Worm (Caenorhabditis elegans) whole organism, L3 larva: ENCODE measurements around the gene sra-11.

Experiments used
- ceh-28 ChIP-seq: fragments of 150-350 bp; optimal IDR thresholded peaks from 2 replicates; lab custom pipeline; 2014; ENCODE audit warnings: missing biosample characterization, missing genetic modification reagents, missing genetic modification characterization
- ceh-9 ChIP-seq: sonication (generic microtip); optimal IDR thresholded peaks from 2 replicates; lab custom pipeline; 2018; ENCODE audit warnings: missing biosample characterization, missing genetic modification characterization
- egl-27 ChIP-seq: sonication (generic microtip); optimal IDR thresholded peaks from 4 replicates; lab custom pipeline; 2017; ENCODE audit warnings: missing biosample characterization, missing genetic modification reagents, missing genetic modification characterization
- lin-39 ChIP-seq: fragments of 150-350 bp; optimal IDR thresholded peaks from 2 replicates; lab custom pipeline; 2018; ENCODE audit warnings: missing biosample characterization, missing genetic modification reagents, missing genetic modification characterization
- nfya-1 ChIP-seq: sonication (generic microtip); optimal IDR thresholded peaks from 2 replicates; lab custom pipeline; 2017; ENCODE audit warnings: missing genetic modification characterization, mild to moderate bottlenecking, missing compliant biosample characterization, antibody characterized with exemption, moderate library complexity; ENCODE audit not compliant: insufficient read depth
- nhr-23 ChIP-seq: fragments of 150-350 bp; optimal IDR thresholded peaks from 2 replicates; lab custom pipeline; 2014; ENCODE audit warnings: missing biosample characterization, missing genetic modification reagents, missing genetic modification characterization
- nhr-28 ChIP-seq: fragments of 150-350 bp; optimal IDR thresholded peaks from 2 replicates; lab custom pipeline; 2014; ENCODE audit warnings: missing biosample characterization, missing genetic modification characterization
- tbx-2 ChIP-seq: sonication (generic microtip); optimal IDR thresholded peaks from 2 replicates; lab custom pipeline; 2016; ENCODE audit warnings: mild to moderate bottlenecking, missing genetic modification characterization, missing compliant biosample characterization
- unc-39 ChIP-seq: sonication (generic microtip); optimal IDR thresholded peaks from 4 replicates; lab custom pipeline; 2017; ENCODE audit warnings: missing biosample characterization, missing genetic modification characterization
- unc-62 ChIP-seq: fragments of 150-350 bp; sonication (generic microtip); optimal IDR thresholded peaks from 4 replicates; lab custom pipeline; 2014; ENCODE audit warnings: missing biosample characterization, missing genetic modification reagents, missing genetic modification characterization
- ztf-11 ChIP-seq: fragments of 150-350 bp; optimal IDR thresholded peaks from 2 replicates; lab custom pipeline; 2014; ENCODE audit warnings: missing biosample characterization, missing genetic modification characterization
- ztf-4 ChIP-seq: fragments of 150-350 bp; optimal IDR thresholded peaks from 2 replicates; lab custom pipeline; 2014; ENCODE audit warnings: missing biosample characterization, missing genetic modification characterization

DNA sequence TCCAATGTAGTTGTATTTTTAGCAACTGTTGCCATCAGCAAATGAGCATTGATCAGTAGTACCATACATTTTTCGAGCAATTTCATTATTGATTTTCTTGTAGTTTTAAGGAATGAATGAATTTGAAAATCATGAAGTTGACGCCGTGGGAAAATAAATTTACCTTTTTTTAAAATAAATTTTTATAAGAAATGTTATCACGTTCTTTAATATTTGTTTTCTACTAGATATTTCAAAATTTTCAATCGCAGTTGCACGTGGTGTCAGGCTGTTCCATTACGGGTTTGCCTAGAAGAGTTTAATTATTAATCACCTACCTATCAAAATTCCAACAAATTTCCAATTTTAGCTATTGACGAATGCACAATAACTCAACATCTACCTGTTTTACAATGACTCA, 46.7 kb upstream of the sra-11 start, which contains the start of gene R03D7.8:
- TF ChIP-seq ztf-11 (no peak), unc-62 (GFP tag; lab: Kevin White, UChicago) (no peak), nhr-23 (tag; lab: Kevin White, UChicago) (no peak), unc-39 (tag; lab: Kevin White, UChicago) (no peak), nhr-28 (tag; lab: Kevin White, UChicago) (no peak), lin-39 (tag; lab: Kevin White, UChicago) (no peak), tbx-2 (tag; lab: Kevin White, UChicago) (no peak), nfya-1 (tag; lab: Kevin White, UChicago) (no peak), ztf-4 (tag; lab: Kevin White, UChicago) (no peak), ceh-9 (no peak), egl-27 (tag; lab: Kevin White, UChicago) (no peak), ceh-28 (tag; lab: Kevin White, UChicago) (no peak)
